Fruit fly (Drosophila melanogaster) whole organism, embryonic: ENCODE results near the gene Pex10.

Experiments used
- Abd-B ChIP-seq: fragments of 200-800 bp; sonication (Bioruptor generic); optimal IDR thresholded peaks from 2 replicates; lab custom pipeline; 2018; ENCODE audit warnings: missing biosample characterization, mild to moderate bottlenecking, missing genetic modification characterization, moderate library complexity
- BtbVII ChIP-seq: fragments of 200-800 bp; sonication (Bioruptor generic); optimal IDR thresholded peaks from 3 replicates; lab custom pipeline; 2017; ENCODE audit warnings: missing biosample characterization, mild to moderate bottlenecking, missing genetic modification characterization
- CG10979 ChIP-seq: fragments of 200-800 bp; sonication (Bioruptor generic); optimal IDR thresholded peaks from 2 replicates; lab custom pipeline; 2018; ENCODE audit warnings: missing biosample characterization, mild to moderate bottlenecking, missing genetic modification characterization, moderate library complexity
- CG11504 ChIP-seq: fragments of 200-800 bp; sonication (Bioruptor generic); optimal IDR thresholded peaks from 3 replicates; lab custom pipeline; 2019; ENCODE audit warnings: missing biosample characterization, mild to moderate bottlenecking, missing genetic modification characterization, moderate library complexity
- CG12744 ChIP-seq: fragments of 200-800 bp; sonication (Bioruptor generic); optimal IDR thresholded peaks from 2 replicates; lab custom pipeline; 2016; ENCODE audit warnings: missing biosample characterization, missing genetic modification characterization
- CG15269 ChIP-seq: fragments of 200-800 bp; sonication (Bioruptor generic); optimal IDR thresholded peaks from 2 replicates; lab custom pipeline; 2018; ENCODE audit warnings: missing biosample characterization, mild to moderate bottlenecking, missing genetic modification characterization, moderate library complexity
- CG15514 ChIP-seq: fragments of 200-800 bp; sonication (Bioruptor generic); optimal IDR thresholded peaks from 3 replicates; lab custom pipeline; 2017; ENCODE audit warnings: missing biosample characterization, missing genetic modification characterization, mild to moderate bottlenecking, moderate library complexity, missing genetic modification reagents
- CG16863 ChIP-seq: fragments of 200-800 bp; sonication (Bioruptor generic); optimal IDR thresholded peaks from 3 replicates; lab custom pipeline; 2016; ENCODE audit warnings: missing biosample characterization, missing genetic modification characterization
- CG2116 ChIP-seq: fragments of 200-800 bp; sonication (Bioruptor generic); optimal IDR thresholded peaks from 3 replicates; lab custom pipeline; 2018; ENCODE audit warnings: missing biosample characterization, mild to moderate bottlenecking, missing genetic modification characterization
- CG2712 ChIP-seq: fragments of 200-800 bp; optimal IDR thresholded peaks from 3 replicates; lab custom pipeline; 2019; ENCODE audit warnings: missing biosample characterization, mild to moderate bottlenecking, missing genetic modification characterization, moderate library complexity
- CG34224 ChIP-seq: fragments of 200-800 bp; sonication (Bioruptor generic); IDR thresholded peaks from 3 replicates; pipeline ENCODE4 v1.3.6; 2022; ENCODE audit warnings: missing biosample characterization, missing genetic modification characterization; ENCODE audit not compliant: partially characterized antibody
- CG34422 ChIP-seq: fragments of 200-800 bp; sonication (Bioruptor generic); IDR thresholded peaks from 3 replicates; pipeline ENCODE4 v1.3.6; 2022; ENCODE audit warnings: missing biosample characterization, missing genetic modification characterization
- CG3995 ChIP-seq: fragments of 200-800 bp; sonication (Bioruptor generic); optimal IDR thresholded peaks from 3 replicates; lab custom pipeline; 2016; ENCODE audit warnings: missing biosample characterization, missing genetic modification characterization
- CG4854 ChIP-seq: fragments of 200-800 bp; sonication (Bioruptor generic); optimal IDR thresholded peaks from 2 replicates; lab custom pipeline; 2016; ENCODE audit warnings: missing biosample characterization, missing genetic modification characterization, inconsistent platforms
- CG6654 ChIP-seq: fragments of 200-800 bp; sonication (Bioruptor generic); optimal IDR thresholded peaks from 2 replicates; lab custom pipeline; 2017; ENCODE audit warnings: missing biosample characterization, mild to moderate bottlenecking, missing genetic modification characterization
- CG7745 ChIP-seq: fragments of 200-800 bp; sonication (Bioruptor generic); optimal IDR thresholded peaks from 2 replicates; lab custom pipeline; 2018; ENCODE audit warnings: missing biosample characterization, mild to moderate bottlenecking, missing genetic modification characterization, moderate library complexity
- CG7928 ChIP-seq: fragments of 200-800 bp; sonication (Bioruptor generic); optimal IDR thresholded peaks from 2 replicates; lab custom pipeline; 2017; ENCODE audit warnings: missing biosample characterization, mild to moderate bottlenecking, missing genetic modification characterization
- CG8281 ChIP-seq: fragments of 200-800 bp; sonication (Bioruptor generic); optimal IDR thresholded peaks from 2 replicates; lab custom pipeline; 2018; ENCODE audit warnings: missing biosample characterization, mild to moderate bottlenecking, missing genetic modification characterization, moderate library complexity
- CG8388 ChIP-seq: fragments of 200-800 bp; sonication (Bioruptor generic); optimal IDR thresholded peaks from 2 replicates; lab custom pipeline; 2019; ENCODE audit warnings: missing biosample characterization, mild to moderate bottlenecking, missing genetic modification characterization, moderate library complexity
- CG9609 ChIP-seq: fragments of 200-800 bp; sonication (Bioruptor generic); optimal IDR thresholded peaks from 3 replicates; lab custom pipeline; 2016; ENCODE audit warnings: missing biosample characterization, missing genetic modification characterization
- D19A ChIP-seq: fragments of 200-800 bp; optimal IDR thresholded peaks from 3 replicates; lab custom pipeline; 2019; ENCODE audit warnings: missing biosample characterization, mild to moderate bottlenecking, missing genetic modification characterization, moderate library complexity
- Dbx ChIP-seq: fragments of 200-800 bp; sonication (Bioruptor generic); IDR thresholded peaks from 3 replicates; pipeline ENCODE4 v1.3.6; 2022; ENCODE audit warnings: missing biosample characterization, missing genetic modification characterization
- Deaf1 ChIP-seq: fragments of 200-800 bp; optimal IDR thresholded peaks from 3 replicates; lab custom pipeline; 2019; ENCODE audit warnings: missing biosample characterization, mild to moderate bottlenecking, missing genetic modification characterization, moderate library complexity
- E2f2 ChIP-seq: fragments of 200-800 bp; sonication (Bioruptor generic); IDR thresholded peaks from 2 replicates; pipeline ENCODE4 v1.3.6; 2022; ENCODE audit warnings: missing biosample characterization, missing genetic modification characterization
- Ets65A ChIP-seq: fragments of 200-800 bp; sonication (Bioruptor generic); peaks from one replicate; lab custom pipeline; 2016; ENCODE audit warnings: missing biosample characterization, missing genetic modification characterization
- Fer1 ChIP-seq: fragments of 200-800 bp; sonication (Bioruptor generic); optimal IDR thresholded peaks from 2 replicates; lab custom pipeline; 2017; ENCODE audit warnings: missing biosample characterization, mild to moderate bottlenecking, missing genetic modification characterization
- Fer2 ChIP-seq: fragments of 200-800 bp; sonication (Bioruptor generic); optimal IDR thresholded peaks from 2 replicates; lab custom pipeline; 2018; ENCODE audit warnings: missing biosample characterization, mild to moderate bottlenecking, missing genetic modification characterization, moderate library complexity
- HHEX ChIP-seq: fragments of 200-800 bp; sonication (Bioruptor generic); optimal IDR thresholded peaks from 3 replicates; lab custom pipeline; 2017; ENCODE audit warnings: missing biosample characterization, mild to moderate bottlenecking, missing genetic modification characterization, missing genetic modification reagents
- HmgZ ChIP-seq: fragments of 200-800 bp; sonication (Bioruptor generic); optimal IDR thresholded peaks from 2 replicates; lab custom pipeline; 2018; ENCODE audit warnings: missing biosample characterization, mild to moderate bottlenecking, missing genetic modification characterization
- Med ChIP-seq: fragments of 200-800 bp; sonication (Bioruptor generic); peaks from one replicate; lab custom pipeline; 2016; ENCODE audit warnings: missing biosample characterization, missing genetic modification characterization, mild to moderate bottlenecking, inconsistent platforms, moderate library complexity
- Nf-YC ChIP-seq: fragments of 200-800 bp; optimal IDR thresholded peaks from 3 replicates; lab custom pipeline; 2019; ENCODE audit warnings: missing biosample characterization, mild to moderate bottlenecking, missing genetic modification characterization, moderate library complexity
- Ptx1 ChIP-seq: fragments of 200-800 bp; sonication (Bioruptor generic); IDR thresholded peaks from 2 replicates; pipeline ENCODE4 v1.3.6; 2022; ENCODE audit warnings: missing biosample characterization, missing genetic modification characterization
- Sox100B ChIP-seq: fragments of 200-800 bp; sonication (Bioruptor generic); optimal IDR thresholded peaks from 3 replicates; lab custom pipeline; 2018; ENCODE audit warnings: missing biosample characterization, mild to moderate bottlenecking, missing genetic modification characterization
- YL-1 ChIP-seq: fragments of 200-800 bp; sonication (Bioruptor generic); optimal IDR thresholded peaks from 3 replicates; lab custom pipeline; 2017; ENCODE audit warnings: missing biosample characterization, mild to moderate bottlenecking, missing genetic modification characterization
- bcd ChIP-seq: fragments of 200-800 bp; sonication (Bioruptor generic); optimal IDR thresholded peaks from 2 replicates; lab custom pipeline; 2017; ENCODE audit warnings: missing biosample characterization, mild to moderate bottlenecking, missing genetic modification characterization
- btn ChIP-seq: fragments of 200-800 bp; sonication (Bioruptor generic); optimal IDR thresholded peaks from 2 replicates; lab custom pipeline; 2016; ENCODE audit warnings: missing biosample characterization, missing genetic modification characterization
- chinmo ChIP-seq: fragments of 200-800 bp; sonication (Bioruptor generic); IDR thresholded peaks from 4 replicates; pipeline ENCODE4 v1.3.6; 2022; ENCODE audit warnings: missing biosample characterization, missing genetic modification characterization; ENCODE audit not compliant: partially characterized antibody
- danr ChIP-seq: fragments of 200-800 bp; sonication (Bioruptor generic); IDR thresholded peaks from 2 replicates; pipeline ENCODE4 v1.3.6; 2022; ENCODE audit warnings: missing biosample characterization, missing genetic modification characterization
- dmrt99B ChIP-seq: fragments of 200-800 bp; sonication (Bioruptor generic); optimal IDR thresholded peaks from 2 replicates; lab custom pipeline; 2018; ENCODE audit warnings: missing biosample characterization, mild to moderate bottlenecking, missing genetic modification characterization, moderate library complexity
- fd96Cb ChIP-seq: fragments of 200-800 bp; sonication (Bioruptor generic); optimal IDR thresholded peaks from 2 replicates; lab custom pipeline; 2018; ENCODE audit warnings: missing biosample characterization, mild to moderate bottlenecking, missing genetic modification characterization, moderate library complexity
- fu2 ChIP-seq: fragments of 200-800 bp; sonication (Bioruptor generic); optimal IDR thresholded peaks from 2 replicates; lab custom pipeline; 2016; ENCODE audit warnings: missing biosample characterization, missing genetic modification characterization
- gsb ChIP-seq: fragments of 200-800 bp; sonication (Bioruptor generic); IDR thresholded peaks from 2 replicates; pipeline ENCODE4 v1.3.6; 2022; ENCODE audit warnings: missing biosample characterization, missing genetic modification characterization
- nerfin-2 ChIP-seq: fragments of 200-800 bp; sonication (Bioruptor generic); IDR thresholded peaks from 2 replicates; pipeline ENCODE4 v1.3.6; 2022; ENCODE audit warnings: missing biosample characterization, missing genetic modification characterization; ENCODE audit not compliant: partially characterized antibody
- pros ChIP-seq: fragments of 200-800 bp; sonication (Bioruptor generic); optimal IDR thresholded peaks from 3 replicates; lab custom pipeline; 2019; ENCODE audit warnings: missing biosample characterization, mild to moderate bottlenecking, missing genetic modification characterization, moderate library complexity
- ro ChIP-seq: fragments of 200-800 bp; sonication (Bioruptor generic); IDR thresholded peaks from 2 replicates; pipeline ENCODE4 v1.3.6; 2022; ENCODE audit warnings: missing biosample characterization, missing genetic modification characterization
- so ChIP-seq: fragments of 200-800 bp; sonication (Bioruptor generic); IDR thresholded peaks from 3 replicates; pipeline ENCODE4 v1.3.6; 2022; ENCODE audit warnings: missing biosample characterization, missing genetic modification characterization
- unpg ChIP-seq: fragments of 200-800 bp; sonication (Bioruptor generic); optimal IDR thresholded peaks from 3 replicates; lab custom pipeline; 2018; ENCODE audit warnings: missing biosample characterization, mild to moderate bottlenecking, missing genetic modification characterization, moderate library complexity
- vfl ChIP-seq: fragments of 200-800 bp; sonication (Bioruptor generic); optimal IDR thresholded peaks from 2 replicates; lab custom pipeline; 2016; ENCODE audit warnings: missing biosample characterization, missing genetic modification characterization
- yki ChIP-seq: fragments of >200 bp; optimal IDR thresholded peaks from 3 replicates; lab custom pipeline; 2018

Pex10 gene

DNA sequence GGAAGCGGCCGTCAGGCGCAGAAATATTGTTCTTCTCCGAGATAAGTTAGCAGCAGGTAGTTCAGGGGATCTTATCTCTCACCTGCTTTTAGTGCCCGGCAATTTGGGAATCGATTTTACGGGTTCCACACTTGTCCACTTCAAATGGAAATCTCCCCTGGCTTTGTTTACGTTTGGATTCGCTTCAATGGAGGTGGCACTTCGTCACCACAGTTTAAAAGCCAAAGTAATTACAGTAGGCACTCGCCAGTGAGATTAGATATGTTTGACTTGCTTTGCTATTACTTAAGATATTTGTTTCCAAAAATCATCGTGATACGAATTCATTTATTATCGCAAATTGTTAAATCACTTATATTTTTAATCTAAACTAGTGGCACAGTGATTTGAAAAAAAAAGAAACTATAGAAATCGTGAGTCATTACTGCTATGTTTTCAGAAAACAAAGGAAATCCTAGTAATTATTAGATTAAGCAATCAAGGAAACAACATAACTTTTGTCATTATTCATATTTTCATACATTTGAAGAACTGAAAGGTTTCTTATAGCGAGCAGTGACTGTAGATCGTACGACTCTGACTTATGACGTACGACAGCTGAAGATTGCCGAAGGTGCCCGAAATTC lies 9.6 kb upstream of the Pex10 start (continued):
- TF ChIP-seq Fer2 (peak; percentile 25), dmrt99B (tag; lab: Kevin White, UChicago) (peak; percentile 66), gsb (GFP tag; lab: Robert Waterston, UW) (0 out of 2 replicates have a peak, but pooled peaks have one; percentile 5), yki (lab: Kevin White, UChicago) (no peak), CG8388 (GFP tag; lab: Kevin White, UChicago) (peak; percentile 10), btn (no peak), bcd (GFP tag; lab: Kevin White, UChicago) (peak; percentile 56), CG9609 (GFP tag; lab: Kevin White, UChicago) (peak; percentile 15), BtbVII (GFP tag; lab: Kevin White, UChicago) (peak; percentile 71), HmgZ (peak; percentile 25), HHEX (peak; percentile 59), CG34422 (GFP tag; lab: Robert Waterston, UW) (no peak), CG15269 (tag; lab: Kevin White, UChicago) (peak; percentile 83), Ptx1 (GFP tag; lab: Robert Waterston, UW) (peak; percentile 36; the same call in 1 of the 2 replicates), Sox100B (GFP tag; lab: Kevin White, UChicago) (peak; percentile 74), D19A (peak; percentile 34), CG3995 (peak; percentile 24), Ets65A (GFP tag; lab: Kevin White, UChicago) (peak; percentile 95), CG7745 (tag; lab: Kevin White, UChicago) (no peak), Fer1 (GFP tag; lab: Kevin White, UChicago) (peak; percentile 79), so (peak; percentile 59; the same call in 1 of the 3 replicates), Med (GFP tag; lab: Kevin White, UChicago) (peak; percentile 87), chinmo (GFP tag; lab: Robert Waterston, UW) (0 out of 4 replicates have a peak, but pooled peaks have one; percentile 45), ro (GFP tag; lab: Robert Waterston, UW) (no peak), CG34224 (GFP tag; lab: Robert Waterston, UW) (no peak), Deaf1 (tag; lab: Kevin White, UChicago) (peak; percentile 49), CG10979 (tag; lab: Kevin White, UChicago) (peak; percentile 26), nerfin-2 (GFP tag; lab: Robert Waterston, UW) (no peak), danr (GFP tag; lab: Robert Waterston, UW) (0 out of 2 replicates have a peak, but pooled peaks have one; percentile 11), Abd-B (peak; percentile 2), pros (GFP tag; lab: Kevin White, UChicago) (no peak), Dbx (GFP tag; lab: Robert Waterston, UW) (peak; percentile 43; the same call in 1 of the 3 replicates), CG16863 (GFP tag; lab: Kevin White, UChicago) (peak; percentile 57), CG12744 (GFP tag; lab: Kevin White, UChicago) (no peak), E2f2 (GFP tag; lab: Robert Waterston, UW) (peak; percentile 8; the same call in 1 of the 2 replicates), YL-1 (no peak), CG2712 (peak; percentile 55), fu2 (GFP tag; lab: Kevin White, UChicago) (peak; percentile 34), CG8281 (tag; lab: Kevin White, UChicago) (peak; percentile 19), CG4854 (GFP tag; lab: Kevin White, UChicago) (peak; percentile 42), unpg (GFP tag; lab: Kevin White, UChicago) (peak; percentile 50), Nf-YC (peak; percentile 52), CG11504 (tag; lab: Kevin White, UChicago) (peak; percentile 76), CG7928 (GFP tag; lab: Kevin White, UChicago) (peak; percentile 18), CG2116 (GFP tag; lab: Kevin White, UChicago) (peak; percentile 22), CG15514 (GFP tag; lab: Kevin White, UChicago) (peak; percentile 48), fd96Cb (tag; lab: Kevin White, UChicago) (peak; percentile 30), vfl (GFP tag; lab: Kevin White, UChicago) (no peak), CG6654 (GFP tag; lab: Kevin White, UChicago) (peak; percentile 3)
